Worm (Caenorhabditis elegans) whole organism, young adult: ENCODE measurements around the gene F15A8.1.

ENCODE experiments used
- B0019.2 ChIP-seq: fragments of 200-800 bp; sonication (Bioruptor generic); conservative IDR thresholded peaks from 2 replicates; pipeline ENCODE4 v1.3.6; 2022; ENCODE audit warnings: missing genetic modification reagents, missing genetic modification characterization, missing compliant biosample characterization
- B0035.1 ChIP-seq: sonication (generic microtip); optimal IDR thresholded peaks from 2 replicates; lab custom pipeline; 2016; ENCODE audit warnings: missing genetic modification characterization, mild to moderate bottlenecking, missing compliant biosample characterization, missing genotype, missing genetic modification reagents
- F55B11.4 ChIP-seq: sonication (generic microtip); optimal IDR thresholded peaks from 2 replicates; lab custom pipeline; 2016; ENCODE audit warnings: missing compliant biosample characterization, missing genetic modification characterization, borderline replicate concordance; ENCODE audit not compliant: insufficient read depth
- K12H6.12 ChIP-seq: fragments of 200-800 bp; sonication (Bioruptor generic); optimal IDR thresholded peaks from 2 replicates; lab custom pipeline; 2018; ENCODE audit warnings: mild to moderate bottlenecking, missing genetic modification characterization, missing compliant biosample characterization
- T07F8.4 ChIP-seq: sonication (generic microtip); optimal IDR thresholded peaks from 2 replicates; lab custom pipeline; 2016; ENCODE audit warnings: mild to moderate bottlenecking, missing genetic modification characterization, moderate library complexity, missing compliant biosample characterization
- Y67H2A.10 ChIP-seq: fragments of 200-800 bp; sonication (Bioruptor generic); conservative IDR thresholded peaks from 2 replicates; pipeline ENCODE4 v1.3.6; 2022; ENCODE audit warnings: missing genetic modification reagents, missing genetic modification characterization, missing compliant biosample characterization
- Y79H2A.3 ChIP-seq: fragments of 200-800 bp; sonication (Bioruptor generic); conservative IDR thresholded peaks from 2 replicates; pipeline ENCODE4 v1.3.6; 2022; ENCODE audit warnings: missing genetic modification reagents, missing genetic modification characterization, missing compliant biosample characterization
- Y95B8A.8 ChIP-seq: fragments of 200-800 bp; sonication (Bioruptor generic); IDR thresholded peaks from 2 replicates; pipeline ENCODE4 v1.3.6; 2022; ENCODE audit warnings: missing genetic modification reagents, missing genetic modification characterization, missing compliant biosample characterization
- aptf-3 ChIP-seq: fragments of 200-800 bp; sonication (Bioruptor generic); IDR thresholded peaks from 2 replicates; pipeline ENCODE4 v1.3.6; 2022; ENCODE audit warnings: missing genetic modification characterization, missing compliant biosample characterization
- cebp-1 ChIP-seq, 2 experiments: fragments of 200-800 bp in 1 of 2; sonication (Bioruptor generic) in 1 of 2; sonication (generic microtip) in 1 of 2; IDR thresholded peaks in 1 of 2; optimal IDR thresholded peaks in 1 of 2; 2 replicates each; pipeline versions ENCODE4 v1.3.6 to Lab custom; 2017 to 2022; ENCODE audit warnings: missing compliant biosample characterization in 2 of 2, missing genetic modification characterization in 2 of 2, mild to moderate bottlenecking in 1 of 2, missing genetic modification reagents in 1 of 2, moderate library complexity in 1 of 2
- ceh-100 ChIP-seq: fragments of 200-800 bp; sonication (Bioruptor generic); IDR thresholded peaks from 2 replicates; pipeline ENCODE4 v1.3.6; 2022; ENCODE audit warnings: missing genetic modification reagents, missing genetic modification characterization, missing compliant biosample characterization
- die-1 ChIP-seq: sonication (generic microtip); optimal IDR thresholded peaks from 2 replicates; lab custom pipeline; 2016; ENCODE audit warnings: missing genotype, mild to moderate bottlenecking, missing genetic modification characterization, missing compliant biosample characterization
- dox-1 ChIP-seq: fragments of 200-800 bp; sonication (Bioruptor generic); IDR thresholded peaks from 2 replicates; pipeline ENCODE4 v1.3.6; 2022; ENCODE audit warnings: missing genetic modification reagents, missing genetic modification characterization, missing compliant biosample characterization
- fkh-3 ChIP-seq: sonication (generic microtip); optimal IDR thresholded peaks from 2 replicates; lab custom pipeline; 2016; ENCODE audit warnings: mild to moderate bottlenecking, missing genetic modification characterization, missing compliant biosample characterization
- hmg-1.2 ChIP-seq: fragments of 200-800 bp; sonication (Bioruptor generic); IDR thresholded peaks from 2 replicates; pipeline ENCODE4 v1.3.6; 2022; ENCODE audit warnings: missing genetic modification reagents, missing genetic modification characterization, missing compliant biosample characterization
- hrde-1 ChIP-seq: sonication (generic microtip); optimal IDR thresholded peaks from 2 replicates; lab custom pipeline; 2016; ENCODE audit warnings: missing genetic modification characterization, mild to moderate bottlenecking, missing compliant biosample characterization, moderate library complexity, missing genotype, missing genetic modification reagents, borderline replicate concordance
- madf-6 ChIP-seq: fragments of 200-800 bp; sonication (Bioruptor generic); IDR thresholded peaks from 2 replicates; pipeline ENCODE4 v1.3.6; 2022; ENCODE audit warnings: missing genetic modification reagents, missing genetic modification characterization, missing compliant biosample characterization
- nfyb-1 ChIP-seq: fragments of 200-800 bp; sonication (Bioruptor generic); IDR thresholded peaks from 2 replicates; pipeline ENCODE4 v1.3.6; 2022; ENCODE audit warnings: missing genetic modification reagents, missing genetic modification characterization, missing compliant biosample characterization
- nhr-179 ChIP-seq: sonication (generic microtip); optimal IDR thresholded peaks from 2 replicates; lab custom pipeline; 2016; ENCODE audit warnings: mild to moderate bottlenecking, missing genetic modification characterization, missing compliant biosample characterization
- nhr-80 ChIP-seq: sonication (generic microtip); optimal IDR thresholded peaks from 2 replicates; lab custom pipeline; 2016; ENCODE audit warnings: missing genetic modification characterization, missing compliant biosample characterization
- ztf-25 ChIP-seq: fragments of 200-800 bp; sonication (Bioruptor generic); IDR thresholded peaks from 2 replicates; pipeline ENCODE4 v1.3.6; 2022; ENCODE audit warnings: missing genetic modification reagents, missing genetic modification characterization, missing compliant biosample characterization

The F15A8.1 gene

ce11 chrX:4480800-4481199 is 40.1 kb downstream of the F15A8.1 start:
- TF ChIP-seq cebp-1 (GFP tag; IDR thresholded peaks at IDR 0.05; lab: Robert Waterston, UW) (no peak), cebp-1 (tag; optimal IDR thresholded peaks at IDR 0.05; lab: Kevin White, UChicago) (peak; percentile 12), hmg-1.2 (GFP tag; lab: Robert Waterston, UW) (no peak), die-1 (no peak), ztf-25 (GFP tag; lab: Robert Waterston, UW) (no peak), nhr-80 (tag; lab: Kevin White, UChicago) (peak; percentile 70)

- TF ChIP-seq hrde-1 (tag; lab: Kevin White, UChicago): no peak
- TF ChIP-seq dox-1 (GFP tag; lab: Robert Waterston, UW): no peak
- TF ChIP-seq B0019.2 (GFP tag; lab: Robert Waterston, UW): no peak
- no peak for TF ChIP-seq Y95B8A.8
- TF ChIP-seq hmg-1.2 (GFP tag; lab: Robert Waterston, UW): no peak
- TF ChIP-seq, all 124 proteins: peak for 0
Observed at ce11 chrX:4484072-4484471, 43.3 kb downstream of the F15A8.1 start.

DNA sequence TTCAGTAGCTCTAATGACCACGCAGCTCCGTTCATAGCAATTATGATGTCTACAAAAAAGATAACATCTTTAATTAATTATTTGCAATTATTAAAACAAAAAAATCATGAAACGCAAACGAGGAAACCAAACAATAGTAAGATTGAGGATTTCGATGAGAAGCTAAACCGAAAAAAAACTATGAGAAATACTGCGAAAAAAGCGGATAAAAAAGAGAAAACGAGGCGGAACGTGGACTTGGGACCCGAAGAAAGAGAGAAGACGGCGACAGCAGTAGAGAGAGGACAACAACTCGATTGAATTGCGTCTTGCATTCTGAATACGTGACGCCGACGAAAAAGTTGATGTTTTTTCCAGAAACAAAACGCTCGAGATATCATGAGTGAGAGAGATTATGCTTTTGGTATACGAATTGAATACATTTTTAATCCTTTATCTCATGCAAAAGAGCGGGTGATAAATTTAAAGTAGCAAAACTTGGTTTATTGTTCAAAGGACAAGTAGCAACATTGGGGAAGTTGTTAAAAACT is 48.1 kb downstream of the F15A8.1 start, which contains the start of gene ncr-1:
TSS of gene ncr-1 (minus strand) at position 51 of the 530 bp plus-strand sequence.
- no peak for TF ChIP-seq F55B11.4 (tag; lab: Kevin White, UChicago)
- no peak for TF ChIP-seq aptf-3 (GFP tag; lab: Robert Waterston, UW)
- no peak for TF ChIP-seq fkh-3 (tag; lab: Kevin White, UChicago)
- no peak for TF ChIP-seq nhr-179 (tag; lab: Kevin White, UChicago)
- no peak for TF ChIP-seq B0035.1
- no peak for TF ChIP-seq Y79H2A.3
- TF ChIP-seq T07F8.4: no peak
- TF ChIP-seq K12H6.12: no peak
- TF ChIP-seq ceh-100: no peak

- TF ChIP-seq cebp-1 (GFP tag; IDR thresholded peaks at IDR 0.05; lab: Robert Waterston, UW): no peak
- peak; percentile 91 for TF ChIP-seq cebp-1 (tag; optimal IDR thresholded peaks at IDR 0.05; lab: Kevin White, UChicago)
- no peak for TF ChIP-seq madf-6 (GFP tag; lab: Robert Waterston, UW)
- TF ChIP-seq Y67H2A.10 (GFP tag; lab: Robert Waterston, UW): no peak
- no peak for TF ChIP-seq nfyb-1 (GFP tag; lab: Robert Waterston, UW)
Observed at ce11 chrX:4490400-4490799, 49.7 kb downstream of the F15A8.1 start.
